Worm (Caenorhabditis elegans): ENCODE results near the gene C06C6.7.

DNA sequence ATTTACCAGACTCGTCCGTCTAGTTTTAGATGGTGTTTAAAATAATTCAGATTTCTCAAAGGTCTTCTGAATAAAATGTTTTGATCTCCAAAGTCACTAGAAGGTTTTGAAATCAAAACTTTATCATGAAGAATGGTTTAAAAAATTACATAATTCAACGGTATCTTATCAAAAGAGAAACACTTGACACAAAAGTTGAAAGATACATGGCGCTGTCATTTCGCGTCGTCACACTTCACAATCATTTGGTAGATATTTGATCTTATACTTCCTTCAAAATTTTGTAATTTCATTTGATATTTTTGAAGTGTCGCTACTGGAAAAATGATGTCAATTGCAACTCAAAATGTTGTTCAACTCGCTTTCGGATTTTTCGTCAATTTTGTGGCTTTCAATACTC, 34.9 kb upstream of the C06C6.7 start, which contains the start of gene F36G9.3:
- TF ChIP-seq ama-1 (optimal IDR thresholded peaks at IDR 0.05) (no peak), elt-4 (tag; optimal IDR thresholded peaks at IDR 0.05) (no peak), F13H6.1 (tag; optimal IDR thresholded peaks at IDR 0.05) (no peak), dve-1 (tag; optimal IDR thresholded peaks at IDR 0.05) (no peak), nhr-11 (tag; optimal IDR thresholded peaks at IDR 0.05) (no peak), pha-4 (tag; optimal IDR thresholded peaks at IDR 0.05) (no peak), odd-2 (tag; optimal IDR thresholded peaks at IDR 0.05) (no peak), unc-42 (tag; optimal IDR thresholded peaks at IDR 0.05) (no peak), unc-86 (tag; optimal IDR thresholded peaks at IDR 0.05) (no peak), eyg-1 (tag; optimal IDR thresholded peaks at IDR 0.05) (no peak), ceh-2 (tag; optimal IDR thresholded peaks at IDR 0.05) (no peak)

Measured in whole organism, late embryonic.